Fruit fly (Drosophila melanogaster) whole organism, embryonic: ENCODE measurements around the gene PlexA.

Source experiments
- B-H2 ChIP-seq: fragments of 200-800 bp; sonication (Bioruptor generic); optimal IDR thresholded peaks from 2 replicates; lab custom pipeline; 2018; ENCODE audit warnings: missing biosample characterization, mild to moderate bottlenecking, missing genetic modification characterization
- CG10209 ChIP-seq: fragments of 200-800 bp; sonication (Bioruptor generic); optimal IDR thresholded peaks from 3 replicates; lab custom pipeline; 2017; ENCODE audit warnings: missing biosample characterization, mild to moderate bottlenecking, missing genetic modification characterization, missing genetic modification reagents
- CG10267 ChIP-seq: fragments of 200-800 bp; sonication (Bioruptor generic); optimal IDR thresholded peaks from 2 replicates; lab custom pipeline; 2018; ENCODE audit warnings: missing biosample characterization, mild to moderate bottlenecking, missing genetic modification characterization, moderate library complexity
- CG10654 ChIP-seq: fragments of 200-800 bp; sonication (Bioruptor generic); optimal IDR thresholded peaks from 2 replicates; lab custom pipeline; 2016; ENCODE audit warnings: missing biosample characterization, missing genetic modification characterization
- CG12744 ChIP-seq: fragments of 200-800 bp; sonication (Bioruptor generic); optimal IDR thresholded peaks from 2 replicates; lab custom pipeline; 2016; ENCODE audit warnings: missing biosample characterization, missing genetic modification characterization
- CG14710 ChIP-seq: fragments of 200-800 bp; sonication (Bioruptor generic); optimal IDR thresholded peaks from 3 replicates; lab custom pipeline; 2019; ENCODE audit warnings: missing biosample characterization, mild to moderate bottlenecking, missing genetic modification characterization, moderate library complexity
- CG15479 ChIP-seq: fragments of 200-800 bp; sonication (Bioruptor generic); optimal IDR thresholded peaks from 3 replicates; lab custom pipeline; 2019; ENCODE audit warnings: missing biosample characterization, mild to moderate bottlenecking, missing genetic modification characterization, moderate library complexity
- CG16813 ChIP-seq: fragments of 200-800 bp; sonication (Bioruptor generic); IDR thresholded peaks from 3 replicates; pipeline ENCODE4 v1.3.6; 2022; ENCODE audit warnings: missing biosample characterization, missing genetic modification characterization; ENCODE audit not compliant: partially characterized antibody
- CG18476 ChIP-seq: fragments of 200-800 bp; sonication (Bioruptor generic); optimal IDR thresholded peaks from 2 replicates; lab custom pipeline; 2016; ENCODE audit warnings: missing biosample characterization, mild to moderate bottlenecking, missing genetic modification characterization
- CG33213 ChIP-seq: fragments of 200-800 bp; sonication (Bioruptor generic); optimal IDR thresholded peaks from 3 replicates; lab custom pipeline; 2016; ENCODE audit warnings: missing biosample characterization, missing genetic modification characterization
- CG4617 ChIP-seq: fragments of 200-800 bp; sonication (Bioruptor generic); optimal IDR thresholded peaks from 3 replicates; lab custom pipeline; 2016; ENCODE audit warnings: missing biosample characterization, missing genetic modification characterization, borderline replicate concordance
- CG6791 ChIP-seq: fragments of 200-800 bp; sonication (Bioruptor generic); IDR thresholded peaks from 3 replicates; pipeline ENCODE4 v1.3.6; 2022; ENCODE audit warnings: missing biosample characterization, missing genetic modification characterization; ENCODE audit not compliant: partially characterized antibody
- CG7928 ChIP-seq: fragments of 200-800 bp; sonication (Bioruptor generic); optimal IDR thresholded peaks from 2 replicates; lab custom pipeline; 2017; ENCODE audit warnings: missing biosample characterization, mild to moderate bottlenecking, missing genetic modification characterization
- Dp ChIP-seq: fragments of 200-800 bp; sonication (Bioruptor generic); optimal IDR thresholded peaks from 2 replicates; lab custom pipeline; 2018; ENCODE audit warnings: missing biosample characterization, mild to moderate bottlenecking, missing genetic modification characterization, moderate library complexity
- Ets97D ChIP-seq: fragments of 200-800 bp; sonication (Bioruptor generic); optimal IDR thresholded peaks from 3 replicates; lab custom pipeline; 2016; ENCODE audit warnings: missing biosample characterization, missing genetic modification characterization
- HmgZ ChIP-seq: fragments of 200-800 bp; sonication (Bioruptor generic); optimal IDR thresholded peaks from 2 replicates; lab custom pipeline; 2018; ENCODE audit warnings: missing biosample characterization, mild to moderate bottlenecking, missing genetic modification characterization
- Hr3 ChIP-seq: fragments of 200-800 bp; sonication (Bioruptor generic); optimal IDR thresholded peaks from 3 replicates; lab custom pipeline; 2016; ENCODE audit warnings: missing biosample characterization, missing genetic modification characterization
- Hr51 ChIP-seq, 2 experiments: fragments of 200-800 bp; sonication (Bioruptor generic); optimal IDR thresholded peaks; 2 replicates in 1 of 2; 3 replicates in 1 of 2; lab custom pipeline; 2016 to 2018; ENCODE audit warnings: missing biosample characterization in 2 of 2, missing genetic modification characterization in 2 of 2, mild to moderate bottlenecking in 1 of 2, moderate library complexity in 1 of 2
- Jarid2 ChIP-seq: fragments of 200-800 bp; sonication (Bioruptor generic); optimal IDR thresholded peaks from 3 replicates; lab custom pipeline; 2017; ENCODE audit warnings: mild to moderate bottlenecking, missing biosample characterization, missing genetic modification reagents, missing genetic modification characterization
- Meics ChIP-seq: fragments of 200-800 bp; sonication (Bioruptor generic); optimal IDR thresholded peaks from 2 replicates; lab custom pipeline; 2017; ENCODE audit warnings: missing biosample characterization, mild to moderate bottlenecking, missing genetic modification characterization
- Mes4 ChIP-seq: fragments of 200-800 bp; sonication (Bioruptor generic); optimal IDR thresholded peaks from 2 replicates; lab custom pipeline; 2016; ENCODE audit warnings: missing biosample characterization, missing genetic modification characterization
- Myb ChIP-seq: fragments of 200-800 bp; sonication (Bioruptor generic); optimal IDR thresholded peaks from 2 replicates; lab custom pipeline; 2016; ENCODE audit warnings: missing biosample characterization, missing genetic modification characterization
- NC2α ChIP-seq: fragments of 200-800 bp; sonication (Bioruptor generic); optimal IDR thresholded peaks from 2 replicates; lab custom pipeline; 2016; ENCODE audit warnings: missing biosample characterization, missing genetic modification characterization
- NC2β ChIP-seq: fragments of 200-800 bp; sonication (Bioruptor generic); optimal IDR thresholded peaks from 2 replicates; lab custom pipeline; 2016; ENCODE audit warnings: missing biosample characterization, missing genetic modification characterization
- Neu2 ChIP-seq: fragments of 200-800 bp; sonication (Bioruptor generic); optimal IDR thresholded peaks from 3 replicates; lab custom pipeline; 2016; ENCODE audit warnings: missing biosample characterization, missing genetic modification characterization, borderline replicate concordance
- Nf-YB ChIP-seq: fragments of 200-800 bp; sonication (Bioruptor generic); optimal IDR thresholded peaks from 3 replicates; lab custom pipeline; 2019; ENCODE audit warnings: missing biosample characterization, mild to moderate bottlenecking, missing genetic modification characterization, moderate library complexity
- Nf-YC ChIP-seq: fragments of 200-800 bp; optimal IDR thresholded peaks from 3 replicates; lab custom pipeline; 2019; ENCODE audit warnings: missing biosample characterization, mild to moderate bottlenecking, missing genetic modification characterization, moderate library complexity
- NfI ChIP-seq: fragments of 200-800 bp; sonication (Bioruptor generic); optimal IDR thresholded peaks from 3 replicates; lab custom pipeline; 2018; ENCODE audit warnings: missing biosample characterization, mild to moderate bottlenecking, missing genetic modification characterization, moderate library complexity
- Opbp ChIP-seq: fragments of 200-800 bp; sonication (Bioruptor generic); IDR thresholded peaks from 3 replicates; pipeline ENCODE4 v1.3.6; 2022; ENCODE audit warnings: missing biosample characterization, missing genetic modification characterization; ENCODE audit not compliant: partially characterized antibody
- Sox100B ChIP-seq: fragments of 200-800 bp; sonication (Bioruptor generic); optimal IDR thresholded peaks from 3 replicates; lab custom pipeline; 2018; ENCODE audit warnings: missing biosample characterization, mild to moderate bottlenecking, missing genetic modification characterization
- ato ChIP-seq: fragments of 200-800 bp; sonication (Bioruptor generic); IDR thresholded peaks from 2 replicates; pipeline ENCODE4 v1.3.6; 2022; ENCODE audit warnings: missing biosample characterization, missing genetic modification characterization; ENCODE audit not compliant: partially characterized antibody
- bab2 ChIP-seq: fragments of 200-800 bp; sonication (Bioruptor generic); optimal IDR thresholded peaks from 2 replicates; lab custom pipeline; 2016; ENCODE audit warnings: missing biosample characterization, missing genetic modification characterization
- bbx ChIP-seq: fragments of 200-800 bp; sonication (Bioruptor generic); IDR thresholded peaks from 2 replicates; pipeline ENCODE4 v1.3.6; 2022; ENCODE audit warnings: missing biosample characterization, missing genetic modification characterization; ENCODE audit not compliant: partially characterized antibody
- bsh ChIP-seq, 2 experiments: fragments of 200-800 bp; sonication (Bioruptor generic); optimal IDR thresholded peaks; 2 replicates each; lab custom pipeline; 2017 to 2018; ENCODE audit warnings: mild to moderate bottlenecking in 2 of 2, missing biosample characterization in 2 of 2, missing genetic modification characterization in 2 of 2, moderate library complexity in 1 of 2
- cad ChIP-seq: fragments of >200 bp; optimal IDR thresholded peaks from 2 replicates; lab custom pipeline; 2017; ENCODE audit warnings: missing biosample characterization, missing genetic modification characterization
- dan ChIP-seq: fragments of 200-800 bp; sonication (Bioruptor generic); IDR thresholded peaks from 2 replicates; pipeline ENCODE4 v1.3.6; 2022; ENCODE audit warnings: missing biosample characterization, missing genetic modification characterization
- ewg ChIP-seq: fragments of 200-800 bp; sonication (Bioruptor generic); optimal IDR thresholded peaks from 3 replicates; lab custom pipeline; 2017; ENCODE audit warnings: mild to moderate bottlenecking, missing biosample characterization, missing genetic modification reagents, missing genetic modification characterization
- gfzf ChIP-seq: fragments of 200-800 bp; sonication (Bioruptor generic); optimal IDR thresholded peaks from 2 replicates; lab custom pipeline; 2016; ENCODE audit warnings: missing biosample characterization, mild to moderate bottlenecking, missing genetic modification characterization, moderate library complexity
- grn ChIP-seq: fragments of 200-800 bp; sonication (Bioruptor generic); optimal IDR thresholded peaks from 3 replicates; lab custom pipeline; 2017; ENCODE audit warnings: missing biosample characterization, missing genetic modification characterization
- ind ChIP-seq: fragments of 200-800 bp; sonication (Bioruptor generic); optimal IDR thresholded peaks from 3 replicates; lab custom pipeline; 2016; ENCODE audit warnings: missing biosample characterization, missing genetic modification characterization
- jumu ChIP-seq: fragments of 200-800 bp; sonication (Bioruptor generic); optimal IDR thresholded peaks from 3 replicates; lab custom pipeline; 2016; ENCODE audit warnings: missing biosample characterization, missing genetic modification characterization
- kah ChIP-seq: fragments of 200-800 bp; sonication (Bioruptor generic); optimal IDR thresholded peaks from 2 replicates; lab custom pipeline; 2018; ENCODE audit warnings: missing biosample characterization, mild to moderate bottlenecking, missing genetic modification characterization
- oc ChIP-seq: fragments of 200-800 bp; sonication (Bioruptor generic); optimal IDR thresholded peaks from 2 replicates; lab custom pipeline; 2018; ENCODE audit warnings: missing biosample characterization, mild to moderate bottlenecking, missing genetic modification characterization, moderate library complexity
- sens ChIP-seq: fragments of 200-800 bp; sonication (Bioruptor generic); peaks from one replicate; lab custom pipeline; 2016; ENCODE audit warnings: missing biosample characterization, missing genetic modification characterization
- sr ChIP-seq: fragments of 200-800 bp; sonication (Bioruptor generic); IDR thresholded peaks from 3 replicates; pipeline ENCODE4 v1.3.6; 2022; ENCODE audit warnings: missing biosample characterization, missing genetic modification characterization
- sug ChIP-seq: fragments of 200-800 bp; optimal IDR thresholded peaks from 2 replicates; lab custom pipeline; 2019; ENCODE audit warnings: missing biosample characterization, mild to moderate bottlenecking, missing genetic modification characterization, moderate library complexity
- tna ChIP-seq: fragments of 200-800 bp; sonication (Bioruptor generic); IDR thresholded peaks from 2 replicates; pipeline ENCODE4 v1.3.6; 2022; ENCODE audit warnings: missing biosample characterization, missing genetic modification characterization; ENCODE audit not compliant: partially characterized antibody
- tup ChIP-seq: fragments of 200-800 bp; sonication (Bioruptor generic); optimal IDR thresholded peaks from 2 replicates; lab custom pipeline; 2016; ENCODE audit warnings: missing biosample characterization, mild to moderate bottlenecking, missing genetic modification characterization, moderate library complexity

Gene PlexA

dm6 chr4:979634-980474 lies 47.0 kb downstream of the PlexA start (continued):
- TF ChIP-seq CG15479 (GFP tag; lab: Kevin White, UChicago) (no peak), CG14710 (peak; percentile 41), Hr3 (GFP tag; lab: Kevin White, UChicago) (no peak), Sox100B (GFP tag; lab: Kevin White, UChicago) (no peak), CG6791 (peak; percentile 89), kah (GFP tag; lab: Kevin White, UChicago) (no peak), gfzf (GFP tag; lab: Kevin White, UChicago) (peak; percentile 61), tna (GFP tag; lab: Robert Waterston, UW) (peak; percentile 96), CG10654 (GFP tag; lab: Kevin White, UChicago) (no peak), HmgZ (tag; lab: Kevin White, UChicago) (peak; percentile 47), jumu (no peak), Mes4 (GFP tag; lab: Kevin White, UChicago) (no peak), Dp (GFP tag; lab: Kevin White, UChicago) (peak; percentile 29), Nf-YC (tag; lab: Kevin White, UChicago) (peak; percentile 80), CG4617 (GFP tag; lab: Kevin White, UChicago) (no peak), dan (GFP tag; lab: Robert Waterston, UW) (no peak), Opbp (GFP tag; lab: Robert Waterston, UW) (peak; percentile 81; the same call in 2 of the 3 replicates), Myb (GFP tag; lab: Kevin White, UChicago) (peak; percentile 21), bab2 (GFP tag; lab: Kevin White, UChicago) (peak; percentile 13), bbx (GFP tag; lab: Robert Waterston, UW) (peak; percentile 87), ato (GFP tag; lab: Robert Waterston, UW) (peak; percentile 87), NC2β (GFP tag; lab: Kevin White, UChicago) (peak; percentile 15), Jarid2 (GFP tag; lab: Kevin White, UChicago) (peak; percentile 32), oc (tag; lab: Kevin White, UChicago) (no peak), sr (no peak), Ets97D (peak; percentile 60), NfI (GFP tag; lab: Kevin White, UChicago) (no peak), grn (no peak), Nf-YB (GFP tag; lab: Kevin White, UChicago) (peak; percentile 57), CG18476 (GFP tag; lab: Kevin White, UChicago) (no peak), bsh (GFP tag; optimal IDR thresholded peaks at IDR 0.05; lab: Kevin White, UChicago) (peak in 1 of 2 experiments; percentile 39), sens (GFP tag; lab: Kevin White, UChicago) (peak; percentile 79), CG10267 (tag; lab: Kevin White, UChicago) (peak; percentile 57), ind (GFP tag; lab: Kevin White, UChicago) (no peak), sug (tag; lab: Kevin White, UChicago) (peak; percentile 3), Neu2 (GFP tag; lab: Kevin White, UChicago) (no peak), Hr51 (GFP tag; optimal IDR thresholded peaks at IDR 0.05; lab: Kevin White, UChicago) (no peak), cad (GFP tag; lab: Kevin White, UChicago) (no peak), CG10209 (GFP tag; lab: Kevin White, UChicago) (no peak), tup (GFP tag; lab: Kevin White, UChicago) (no peak), CG16813 (peak; percentile 67), CG12744 (GFP tag; lab: Kevin White, UChicago) (no peak), CG7928 (GFP tag; lab: Kevin White, UChicago) (peak; percentile 87), B-H2 (GFP tag; lab: Kevin White, UChicago) (peak; percentile 5), NC2α (GFP tag; lab: Kevin White, UChicago) (peak; percentile 10), ewg (GFP tag; lab: Kevin White, UChicago) (no peak), Meics (GFP tag; lab: Kevin White, UChicago) (no peak), CG33213 (GFP tag; lab: Kevin White, UChicago) (peak; percentile 95)
